Fruit fly (Drosophila melanogaster): ENCODE results near the gene CG33169.

CG33169 gene

DNA sequence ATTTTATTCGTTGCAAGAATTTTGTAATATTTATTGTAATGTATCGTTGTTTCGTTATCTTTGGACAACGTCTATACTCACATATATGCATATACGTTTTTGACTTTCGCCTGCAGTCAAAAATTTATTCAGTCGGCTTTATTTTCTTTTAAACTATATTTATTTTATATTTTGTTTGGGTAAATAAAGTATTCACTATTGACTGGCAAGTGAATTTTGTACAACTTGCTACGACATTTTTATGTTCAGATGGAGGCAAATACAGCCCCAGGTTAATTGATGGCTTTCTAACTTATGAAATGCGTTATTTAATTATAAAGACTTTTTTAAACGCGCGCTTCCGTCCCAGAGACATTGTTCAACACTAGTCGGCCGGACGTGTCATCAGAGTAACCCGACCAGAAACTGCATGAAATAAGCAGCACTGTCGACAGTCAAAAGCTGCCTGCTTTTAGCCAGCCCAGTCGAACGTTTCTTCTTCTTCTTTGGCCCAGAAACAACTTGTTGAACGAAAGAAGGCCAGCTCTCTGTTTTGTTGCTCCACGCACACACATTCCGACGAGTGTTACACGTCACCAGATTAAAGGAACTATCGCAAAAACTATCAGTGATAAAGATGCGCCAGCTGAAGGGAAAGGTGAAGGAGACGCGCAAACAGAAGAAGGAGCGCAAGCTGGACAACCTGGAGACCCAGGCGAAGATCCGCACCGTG lies at the start of gene CG33169 (continued):
- TF ChIP-seq CG30431 (GFP tag; optimal IDR thresholded peaks at IDR 0.05) (peak; percentile 79), Pdp1 (GFP tag; optimal IDR thresholded peaks at IDR 0.05) (peak; percentile 91 to 94), vfl (GFP tag; optimal IDR thresholded peaks at IDR 0.05) (peak; percentile 93), CG14050 (GFP tag; IDR thresholded peaks at IDR 0.05) (peak; percentile 60), hbn (GFP tag; IDR thresholded peaks at IDR 0.05; ENCODE audit: partially characterized antibody) (0 out of 2 replicates have a peak, but pooled peaks have one; percentile 54), tap (tag; optimal IDR thresholded peaks at IDR 0.05) (peak; percentile 59), sc (optimal IDR thresholded peaks at IDR 0.05) (no peak), sc (GFP tag; optimal IDR thresholded peaks at IDR 0.05) (peak; percentile 1), CG2120 (GFP tag; optimal IDR thresholded peaks at IDR 0.05) (peak; percentile 91), CG12769 (tag; optimal IDR thresholded peaks at IDR 0.05) (peak; percentile 93), gcm2 (GFP tag; optimal IDR thresholded peaks at IDR 0.05) (peak; percentile 80), CG31224 (GFP tag; IDR thresholded peaks at IDR 0.05) (peak; percentile 69), CG9797 (GFP tag; optimal IDR thresholded peaks at IDR 0.05) (peak; percentile 50), h (optimal IDR thresholded peaks at IDR 0.05) (no peak), Sox102F (GFP tag; optimal IDR thresholded peaks at IDR 0.05) (peak; percentile 59), Chrac-16 (GFP tag; optimal IDR thresholded peaks at IDR 0.05) (peak; percentile 71), btn (GFP tag; optimal IDR thresholded peaks at IDR 0.05) (peak; percentile 66), gcm (GFP tag; optimal IDR thresholded peaks at IDR 0.05) (peak; percentile 9), CG7556 (GFP tag; optimal IDR thresholded peaks at IDR 0.05) (no peak), p53 (GFP tag; optimal IDR thresholded peaks at IDR 0.05) (peak; percentile 89), BtbVII (GFP tag; optimal IDR thresholded peaks at IDR 0.05) (peak; percentile 73), wdn (GFP tag; IDR thresholded peaks at IDR 0.05) (peak; percentile 79), CG9609 (GFP tag; optimal IDR thresholded peaks at IDR 0.05) (peak; percentile 92), CG4404 (GFP tag; IDR thresholded peaks at IDR 0.05) (peak; percentile 61), Gsc (GFP tag; IDR thresholded peaks at IDR 0.05) (no peak; the same call in 1 of the 2 replicates), Spps (tag; optimal IDR thresholded peaks at IDR 0.05) (no peak), da (GFP tag; optimal IDR thresholded peaks at IDR 0.05) (peak; percentile 79), dmrt11E (tag; optimal IDR thresholded peaks at IDR 0.05) (peak; percentile 41), gsb-n (tag; optimal IDR thresholded peaks at IDR 0.05) (peak; percentile 43), dysf (GFP tag; IDR thresholded peaks at IDR 0.05) (peak; percentile 83), BEAF-32 (GFP tag; optimal IDR thresholded peaks at IDR 0.05) (peak; percentile 72), chn (GFP tag; optimal IDR thresholded peaks at IDR 0.05) (peak; percentile 88), Bteb2 (GFP tag; optimal IDR thresholded peaks at IDR 0.05) (peak; percentile 67), ranshi (GFP tag; IDR thresholded peaks at IDR 0.05) (peak; percentile 84), CG17359 (tag; optimal IDR thresholded peaks at IDR 0.05) (peak; percentile 82), CG43689 (GFP tag; IDR thresholded peaks at IDR 0.05) (peak; percentile 34; the same call in 1 of the 2 replicates), bowl (GFP tag; IDR thresholded peaks at IDR 0.05) (peak; percentile 77), fd102C (GFP tag; optimal IDR thresholded peaks at IDR 0.05) (peak; percentile 70), CG1647 (GFP tag; optimal IDR thresholded peaks at IDR 0.05) (peak; percentile 85), cas (GFP tag; IDR thresholded peaks at IDR 0.05) (peak; percentile 81), lbe (GFP tag; optimal IDR thresholded peaks at IDR 0.05) (peak; percentile 30), Sry-β (GFP tag; optimal IDR thresholded peaks at IDR 0.05) (peak; percentile 23), kay (GFP tag; optimal IDR thresholded peaks at IDR 0.05) (peak; percentile 99), Adf1 (GFP tag; IDR thresholded peaks at IDR 0.05) (peak; percentile 74), danr (GFP tag; IDR thresholded peaks at IDR 0.05) (peak; percentile 47; the same call in 1 of the 2 replicates), CG12071 (GFP tag; optimal IDR thresholded peaks at IDR 0.05) (peak; percentile 75), CG11456 (GFP tag; IDR thresholded peaks at IDR 0.05) (peak; percentile 96), CG7963 (GFP tag; IDR thresholded peaks at IDR 0.05; ENCODE audit: partially characterized antibody) (0 out of 3 replicates have a peak, but pooled peaks have one; percentile 24), HLHmδ (GFP tag; optimal IDR thresholded peaks at IDR 0.05) (peak; percentile 59), CG12236 (GFP tag; optimal IDR thresholded peaks at IDR 0.05) (peak; percentile 63)
